Worm (Caenorhabditis elegans): ENCODE measurements around the gene T28F12.1.

The T28F12.1 gene

DNA sequence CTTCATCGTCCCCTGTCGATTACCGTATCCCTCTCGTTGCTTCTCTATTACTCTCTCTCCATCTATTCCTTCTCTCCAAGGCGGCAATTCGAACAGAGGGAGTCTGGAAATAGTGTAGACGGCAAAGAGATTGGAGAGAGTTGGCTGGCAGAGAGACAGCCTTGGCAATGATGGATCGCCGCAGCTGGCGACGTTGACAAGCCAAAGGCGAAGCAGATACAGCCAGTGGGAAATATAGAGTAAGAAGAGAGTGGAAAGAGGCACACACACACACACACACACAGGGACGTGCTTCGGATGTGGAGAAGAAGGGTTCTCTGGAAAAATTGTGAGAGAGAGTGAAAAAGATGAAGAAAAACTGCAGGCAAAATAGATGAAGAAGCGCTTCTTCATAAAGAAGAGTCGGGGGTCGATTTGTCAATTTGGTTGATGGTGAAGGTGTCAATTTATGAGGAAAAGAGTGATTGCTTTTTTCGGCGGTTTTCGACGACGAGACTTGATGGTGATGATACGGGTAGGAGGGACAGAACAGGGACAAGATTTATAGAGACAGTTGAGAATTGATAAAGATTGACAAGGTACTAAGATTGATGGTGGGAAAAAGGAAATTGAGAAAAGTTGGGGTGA lies 4.9 kb upstream of the T28F12.1 start (continued):
- TF ChIP-seq pha-4 (GFP tag; IDR thresholded peaks at IDR 0.05) = no peak
- TF ChIP-seq pha-4 (tag; optimal IDR thresholded peaks at IDR 0.05) = no peak
- no peak for TF ChIP-seq madf-9 (GFP tag; conservative IDR thresholded peaks at IDR 0.05)
- TF ChIP-seq mes-2 (tag; optimal IDR thresholded peaks at IDR 0.05; ENCODE audit: poor library complexity, severe bottlenecking) = peak; percentile 23
- TF ChIP-seq mep-1 (tag; optimal IDR thresholded peaks at IDR 0.05) = peak; percentile 76
- peak; percentile 91 for TF ChIP-seq ceh-20 (GFP tag; IDR thresholded peaks at IDR 0.05)
- TF ChIP-seq F26F4.8 (GFP tag; conservative IDR thresholded peaks at IDR 0.05) = 0 out of 2 replicates have a peak, but pooled peaks have one; percentile 3
- peak; percentile 62 for TF ChIP-seq nhr-11 (tag; optimal IDR thresholded peaks at IDR 0.05)
- peak; percentile 18 for TF ChIP-seq spr-1 (tag; optimal IDR thresholded peaks at IDR 0.05)
- TF ChIP-seq nhr-237 (tag; optimal IDR thresholded peaks at IDR 0.05) = no peak
- TF ChIP-seq aha-1 (tag) = peak; percentile 88
- peak; percentile 11 for TF ChIP-seq fkh-10 (GFP tag; optimal IDR thresholded peaks at IDR 0.05)
- no peak for TF ChIP-seq nhr-42 (GFP tag; IDR thresholded peaks at IDR 0.05)
- peak; percentile 78 for TF ChIP-seq rbr-2 (tag; optimal IDR thresholded peaks at IDR 0.05)
- no peak for TF ChIP-seq daf-12 (tag; optimal IDR thresholded peaks at IDR 0.05)
- peak; percentile 39 for TF ChIP-seq ama-1 (optimal IDR thresholded peaks at IDR 0.05)
- peak; percentile 7 for TF ChIP-seq ztf-7 (tag; optimal IDR thresholded peaks at IDR 0.05)
- TF ChIP-seq nhr-102 (tag; optimal IDR thresholded peaks at IDR 0.05) = peak; percentile 1
- TF ChIP-seq unc-62 (GFP tag; optimal IDR thresholded peaks at IDR 0.05 in 1 of 2) = peak in 1 of 2 experiments; percentile 100
- TF ChIP-seq unc-62 (tag; optimal IDR thresholded peaks at IDR 0.05) = peak; percentile 100
- TF ChIP-seq vab-7 (GFP tag; IDR thresholded peaks at IDR 0.05) = peak; percentile 40; the same call in 1 of the 2 replicates
- TF ChIP-seq tag-97 (GFP tag; IDR thresholded peaks at IDR 0.05) = no peak
- TF ChIP-seq Y48G9A.11 (GFP tag; IDR thresholded peaks at IDR 0.05) = no peak
- no peak for TF ChIP-seq zfp-2 (tag; optimal IDR thresholded peaks at IDR 0.05)
- TF ChIP-seq ceh-44 (GFP tag; IDR thresholded peaks at IDR 0.05) = no peak
- TF ChIP-seq F37D6.2 (tag; optimal IDR thresholded peaks at IDR 0.05) = peak; percentile 50
- TF ChIP-seq nhr-111 (GFP tag; optimal IDR thresholded peaks at IDR 0.05) = no peak
- peak; percentile 4 for TF ChIP-seq nhr-6 (tag; optimal IDR thresholded peaks at IDR 0.05)
- TF ChIP-seq R02D3.7 (tag; optimal IDR thresholded peaks at IDR 0.05) = no peak
- TF ChIP-seq nhr-48 (tag; optimal IDR thresholded peaks at IDR 0.05) = peak; percentile 5
- peak in 1 of 2 experiments; percentile 71 for TF ChIP-seq hif-1 (tag; optimal IDR thresholded peaks at IDR 0.05)
- TF ChIP-seq nhr-28 (tag; optimal IDR thresholded peaks at IDR 0.05) = peak; percentile 64
- peak; percentile 86 for TF ChIP-seq hlh-11 (tag; optimal IDR thresholded peaks at IDR 0.05)
- TF ChIP-seq mxl-2 (GFP tag; conservative IDR thresholded peaks at IDR 0.05) = no peak
- peak in 1 of 2 experiments; percentile 70 for TF ChIP-seq mdl-1 (tag; optimal IDR thresholded peaks at IDR 0.05)
- no peak for TF ChIP-seq lir-3 (tag; optimal IDR thresholded peaks at IDR 0.05)
- no peak for TF ChIP-seq unc-39 (tag; optimal IDR thresholded peaks at IDR 0.05)
- peak; percentile 37 for TF ChIP-seq mxl-3 (GFP tag; optimal IDR thresholded peaks at IDR 0.05)

DNA sequence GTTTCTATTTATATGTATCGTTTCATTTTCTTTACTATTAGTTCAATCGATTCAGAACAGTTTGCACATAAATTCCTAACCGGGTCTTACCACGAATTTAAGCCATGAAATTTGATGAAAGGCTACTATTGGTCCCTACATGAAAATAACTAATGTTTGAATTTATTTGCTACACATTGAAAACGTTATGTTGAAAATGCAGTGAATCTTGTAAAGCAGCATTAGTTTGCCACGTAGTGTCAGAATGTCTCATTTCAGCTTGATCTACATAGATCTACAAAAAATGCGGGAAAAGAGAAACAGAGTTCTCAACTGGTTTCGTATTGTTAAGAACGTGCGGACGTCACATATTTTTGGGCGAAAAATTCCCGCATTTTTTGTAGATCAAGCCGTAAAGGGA lies 4.1 kb upstream of the T28F12.1 start:
- peak in 1 of 2 experiments; percentile 97 for TF ChIP-seq unc-62 (GFP tag; optimal IDR thresholded peaks at IDR 0.05 in 1 of 2)
- no peak for TF ChIP-seq unc-62 (tag; optimal IDR thresholded peaks at IDR 0.05)
- TF ChIP-seq D1046.2 (GFP tag; IDR thresholded peaks at IDR 0.05) = no peak
- TF ChIP-seq sdz-12 (GFP tag; optimal IDR thresholded peaks at IDR 0.05) = no peak
- TF ChIP-seq skn-1 (tag; optimal IDR thresholded peaks at IDR 0.05) = no peak
